Fruit fly (Drosophila melanogaster) whole organism, wandering third instar larva: Measurements from ENCODE around the gene CG12106.

Source experiments
- CG32264 ChIP-seq: fragments of 200-800 bp; sonication (Bioruptor generic); optimal IDR thresholded peaks from 2 replicates; lab custom pipeline; 2016; ENCODE audit warnings: missing biosample characterization, missing genetic modification characterization
- CG9705 ChIP-seq: fragments of 200-800 bp; sonication (Bioruptor generic); optimal IDR thresholded peaks from 2 replicates; lab custom pipeline; 2018; ENCODE audit warnings: missing biosample characterization, mild to moderate bottlenecking, missing genetic modification characterization
- GATAd ChIP-seq: sonication (Bioruptor generic); optimal IDR thresholded peaks from 2 replicates; lab custom pipeline; 2016; ENCODE audit warnings: missing biosample characterization, missing genetic modification characterization
- Hr78 ChIP-seq: fragments of >200 bp; optimal IDR thresholded peaks from 2 replicates; lab custom pipeline; 2017; ENCODE audit warnings: missing biosample characterization, missing genetic modification characterization
- Mio ChIP-seq: sonication (Bioruptor generic); optimal IDR thresholded peaks from 2 replicates; lab custom pipeline; 2016; ENCODE audit warnings: missing biosample characterization, missing genetic modification characterization
- OdsH ChIP-seq: fragments of 200-800 bp; sonication (Bioruptor generic); optimal IDR thresholded peaks from 2 replicates; lab custom pipeline; 2016; ENCODE audit warnings: missing biosample characterization, mild to moderate bottlenecking, missing genetic modification characterization
- Rel ChIP-seq, 2 experiments: fragments of 200-800 bp; sonication (Bioruptor generic) in 1 of 2; optimal IDR thresholded peaks; 2 replicates in 1 of 2; 3 replicates in 1 of 2; lab custom pipeline; 2016 to 2019; ENCODE audit warnings: mild to moderate bottlenecking in 2 of 2, missing biosample characterization in 2 of 2, missing genetic modification characterization in 2 of 2, moderate library complexity in 1 of 2
- Vsx2 ChIP-seq: fragments of 200-300, 225-300 bp; sonication (Bioruptor generic); optimal IDR thresholded peaks from 2 replicates; lab custom pipeline; 2018; ENCODE audit warnings: missing biosample characterization, missing genetic modification characterization; ENCODE audit not compliant: partially characterized antibody
- dsf ChIP-seq: sonication (Bioruptor generic); optimal IDR thresholded peaks from 2 replicates; lab custom pipeline; 2016; ENCODE audit warnings: missing biosample characterization, missing genetic modification characterization, borderline replicate concordance
- ey ChIP-seq: fragments of 200-800 bp; sonication (Bioruptor generic); optimal IDR thresholded peaks from 2 replicates; lab custom pipeline; 2016; ENCODE audit warnings: missing biosample characterization, missing genetic modification characterization
- lola ChIP-seq: fragments of >200 bp; optimal IDR thresholded peaks from 2 replicates; lab custom pipeline; 2017; ENCODE audit warnings: missing biosample characterization, missing genetic modification characterization
- usp ChIP-seq: fragments of >200 bp; optimal IDR thresholded peaks from 2 replicates; lab custom pipeline; 2017; ENCODE audit warnings: missing biosample characterization, missing genetic modification characterization

dm6 chrX:9210787-9211186 is 17.1 kb downstream of the CG12106 start, which contains the start of gene SmydA-9:
- TF ChIP-seq OdsH = no peak
- no peak for TF ChIP-seq Mio (GFP tag; lab: Kevin White, UChicago)
- TF ChIP-seq GATAd (GFP tag; lab: Kevin White, UChicago) = no peak
- TF ChIP-seq lola (GFP tag; lab: Kevin White, UChicago) = no peak
- no peak for TF ChIP-seq Hr78 (GFP tag; lab: Kevin White, UChicago)
- no peak for TF ChIP-seq CG9705 (GFP tag; lab: Kevin White, UChicago)
- no peak for TF ChIP-seq dsf
- TF ChIP-seq Vsx2 (GFP tag; lab: Kevin White, UChicago) = no peak
- no peak for TF ChIP-seq ey (GFP tag; lab: Kevin White, UChicago)
- no peak for TF ChIP-seq CG32264
- no peak for TF ChIP-seq Rel (GFP tag; optimal IDR thresholded peaks at IDR 0.05; lab: Kevin White, UChicago)
- no peak for TF ChIP-seq Rel (tag; optimal IDR thresholded peaks at IDR 0.05; lab: Kevin White, UChicago)
- no peak for TF ChIP-seq usp
